Worm (Caenorhabditis elegans) whole organism, L2 larva: ENCODE results near the gene srh-277.

Experiments used
- C34F6.9 ChIP-seq: fragments of 150-350 bp; optimal IDR thresholded peaks from 2 replicates; lab custom pipeline; 2014; ENCODE audit warnings: missing biosample characterization, missing genetic modification characterization
- R02D3.7 ChIP-seq: fragments of 150-350 bp; optimal IDR thresholded peaks from 2 replicates; lab custom pipeline; 2014; ENCODE audit warnings: missing biosample characterization, missing genetic modification characterization
- Y55F3AM.14 ChIP-seq: fragments of 200-800 bp; sonication (Bioruptor generic); optimal IDR thresholded peaks from 2 replicates; lab custom pipeline; 2018; ENCODE audit warnings: mild to moderate bottlenecking, missing genetic modification characterization, missing compliant biosample characterization
- ZK546.5 ChIP-seq: sonication (generic microtip); optimal IDR thresholded peaks from 2 replicates; lab custom pipeline; 2017; ENCODE audit warnings: missing biosample characterization, missing genetic modification characterization
- alr-1 ChIP-seq: fragments of 150-350 bp; optimal IDR thresholded peaks from 2 replicates; lab custom pipeline; 2014; ENCODE audit warnings: missing biosample characterization, missing genetic modification characterization
- aly-2 ChIP-seq: fragments of 150-350 bp; optimal IDR thresholded peaks from 2 replicates; lab custom pipeline; 2014; ENCODE audit warnings: missing biosample characterization, missing genetic modification characterization
- ama-1 ChIP-seq: fragments of 150-350 bp; optimal IDR thresholded peaks from 2 replicates; lab custom pipeline; 2018; ENCODE audit warnings: inconsistent platforms
- blmp-1 ChIP-seq: sonication (generic microtip); optimal IDR thresholded peaks from 2 replicates; lab custom pipeline; 2017; ENCODE audit warnings: missing genetic modification characterization, mild to moderate bottlenecking, missing compliant biosample characterization, antibody characterized with exemption, moderate library complexity; ENCODE audit not compliant: insufficient read depth
- ceh-16 ChIP-seq: fragments of 150-350 bp; optimal IDR thresholded peaks from 2 replicates; lab custom pipeline; 2014; ENCODE audit warnings: missing biosample characterization, missing genetic modification characterization
- ceh-82 ChIP-seq: fragments of 150-350 bp; optimal IDR thresholded peaks from 2 replicates; lab custom pipeline; 2014; ENCODE audit warnings: missing biosample characterization, missing genetic modification characterization
- crh-2 ChIP-seq: sonication (generic microtip); optimal IDR thresholded peaks from 2 replicates; lab custom pipeline; 2017; ENCODE audit warnings: missing biosample characterization, missing genetic modification characterization
- dmd-4 ChIP-seq: sonication (generic microtip); optimal IDR thresholded peaks from 2 replicates; lab custom pipeline; 2017; ENCODE audit warnings: missing biosample characterization, missing genetic modification characterization
- egl-27 ChIP-seq: sonication (generic microtip); optimal IDR thresholded peaks from 3 replicates; lab custom pipeline; 2017; ENCODE audit warnings: missing biosample characterization, missing genetic modification reagents, missing genetic modification characterization
- elt-1 ChIP-seq: fragments of 150-350 bp; optimal IDR thresholded peaks from 2 replicates; lab custom pipeline; 2014; ENCODE audit warnings: missing biosample characterization, missing genetic modification characterization
- elt-3 ChIP-seq: sonication (generic microtip); optimal IDR thresholded peaks from 2 replicates; lab custom pipeline; 2017; ENCODE audit warnings: missing biosample characterization, missing genetic modification characterization
- fos-1 ChIP-seq: fragments of 150-350 bp; optimal IDR thresholded peaks from 2 replicates; lab custom pipeline; 2014; ENCODE audit warnings: missing biosample characterization, missing genetic modification characterization
- gmeb-1 ChIP-seq: fragments of 150-350 bp; optimal IDR thresholded peaks from 2 replicates; lab custom pipeline; 2014; ENCODE audit warnings: missing biosample characterization, missing genetic modification characterization
- lin-11 ChIP-seq: fragments of 150-350 bp; sonication (generic microtip); optimal IDR thresholded peaks from 2 replicates; lab custom pipeline; 2014; ENCODE audit warnings: missing biosample characterization, missing genetic modification characterization, inconsistent platforms, mixed read lengths
- lin-13 ChIP-seq: fragments of 150-350 bp; optimal IDR thresholded peaks from 2 replicates; lab custom pipeline; 2014; ENCODE audit warnings: missing biosample characterization, missing genetic modification reagents, missing genetic modification characterization
- lin-39 ChIP-seq: fragments of 150-350 bp; optimal IDR thresholded peaks from 2 replicates; lab custom pipeline; 2014; ENCODE audit warnings: missing biosample characterization, missing genetic modification reagents, missing genetic modification characterization
- lsy-2 ChIP-seq, 2 experiments: fragments of 150-350 bp in 1 of 2; sonication (generic microtip) in 1 of 2; optimal IDR thresholded peaks; 2 replicates each; lab custom pipeline; 2014 to 2017; ENCODE audit warnings: missing biosample characterization in 2 of 2, missing genetic modification characterization in 2 of 2
- mbf-1 ChIP-seq: sonication (generic microtip); optimal IDR thresholded peaks from 2 replicates; lab custom pipeline; 2017; ENCODE audit warnings: missing biosample characterization, missing genetic modification characterization
- mdl-1 ChIP-seq, 2 experiments: fragments of 150-350 bp in 1 of 2; sonication (generic microtip) in 1 of 2; optimal IDR thresholded peaks; 2 replicates each; lab custom pipeline; 2017; ENCODE audit warnings: missing biosample characterization in 2 of 2, missing genetic modification characterization in 2 of 2
- nhr-10 ChIP-seq: sonication (generic microtip); optimal IDR thresholded peaks from 2 replicates; lab custom pipeline; 2017; ENCODE audit warnings: missing biosample characterization, missing genetic modification characterization
- nhr-11 ChIP-seq: fragments of 150-350 bp; optimal IDR thresholded peaks from 2 replicates; lab custom pipeline; 2014; ENCODE audit warnings: missing biosample characterization, missing genetic modification characterization
- nhr-12 ChIP-seq: fragments of 150-350 bp; optimal IDR thresholded peaks from 2 replicates; lab custom pipeline; 2014; ENCODE audit warnings: missing biosample characterization, missing genetic modification characterization
- nhr-23 ChIP-seq: fragments of 150-350 bp; optimal IDR thresholded peaks from 2 replicates; lab custom pipeline; 2014; ENCODE audit warnings: missing biosample characterization, missing genetic modification reagents, missing genetic modification characterization
- nhr-237 ChIP-seq: fragments of 150-350 bp; optimal IDR thresholded peaks from 2 replicates; lab custom pipeline; 2014; ENCODE audit warnings: missing biosample characterization, missing genetic modification characterization
- nhr-25 ChIP-seq: fragments of 150-350 bp; sonication (generic microtip); optimal IDR thresholded peaks from 3 replicates; lab custom pipeline; 2014; ENCODE audit warnings: missing biosample characterization, missing genetic modification characterization
- nhr-6 ChIP-seq: fragments of 150-350 bp; optimal IDR thresholded peaks from 2 replicates; lab custom pipeline; 2014; ENCODE audit warnings: missing biosample characterization, missing genetic modification characterization
- peb-1 ChIP-seq: fragments of 150-350 bp; optimal IDR thresholded peaks from 2 replicates; lab custom pipeline; 2014; ENCODE audit warnings: missing biosample characterization, missing genetic modification characterization
- skn-1 ChIP-seq: sonication (generic microtip); optimal IDR thresholded peaks from 2 replicates; lab custom pipeline; 2017; ENCODE audit warnings: missing biosample characterization, missing genetic modification characterization
- sma-9 ChIP-seq, 2 experiments: fragments of 150-350 bp in 1 of 2; sonication (generic microtip) in 1 of 2; optimal IDR thresholded peaks; 2 replicates each; lab custom pipeline; 2014 to 2016; ENCODE audit warnings: missing genetic modification characterization in 2 of 2, mild to moderate bottlenecking in 1 of 2, missing biosample characterization in 1 of 2, missing compliant biosample characterization in 1 of 2, missing genetic modification reagents in 1 of 2, moderate library complexity in 1 of 2
- snpc-4 ChIP-seq: fragments of 150-350 bp; optimal IDR thresholded peaks from 2 replicates; lab custom pipeline; 2014; ENCODE audit warnings: missing biosample characterization, missing genetic modification characterization
- unc-39 ChIP-seq: fragments of 150-350 bp; optimal IDR thresholded peaks from 2 replicates; lab custom pipeline; 2014; ENCODE audit warnings: missing biosample characterization, missing genetic modification characterization
- unc-55 ChIP-seq: fragments of 150-350 bp; sonication (generic microtip); optimal IDR thresholded peaks from 3 replicates; lab custom pipeline; 2014; ENCODE audit warnings: missing biosample characterization, missing genetic modification reagents, missing genetic modification characterization
- unc-62 ChIP-seq: fragments of 150-350 bp; optimal IDR thresholded peaks from 2 replicates; lab custom pipeline; 2014; ENCODE audit warnings: missing biosample characterization, missing genetic modification reagents, missing genetic modification characterization
- zag-1 ChIP-seq: fragments of 150-350 bp; optimal IDR thresholded peaks from 2 replicates; lab custom pipeline; 2014; ENCODE audit warnings: missing biosample characterization, missing genetic modification characterization
- ztf-1 ChIP-seq: fragments of 200-800 bp; sonication (Bioruptor generic); conservative IDR thresholded peaks from 2 replicates; pipeline ENCODE4 v1.3.6; 2022; ENCODE audit warnings: missing genetic modification characterization, missing compliant biosample characterization
- ztf-11 ChIP-seq: sonication (generic microtip); optimal IDR thresholded peaks from 2 replicates; lab custom pipeline; 2017; ENCODE audit warnings: missing biosample characterization, missing genetic modification characterization

The srh-277 gene

ce11 chrV:16169026-16169425 is 14.0 kb upstream of the srh-277 start, which contains the start of gene str-111:
Gene str-111, minus strand, starts transcription at chrV:16169126.
- no peak for TF ChIP-seq R02D3.7 (tag; lab: Kevin White, UChicago)
- TF ChIP-seq elt-1 (tag; lab: Kevin White, UChicago): no peak
- TF ChIP-seq unc-55 (GFP tag; lab: Kevin White, UChicago): no peak
- TF ChIP-seq gmeb-1 (tag; lab: Kevin White, UChicago): no peak
- TF ChIP-seq skn-1 (tag; lab: Kevin White, UChicago): no peak
- no peak for TF ChIP-seq nhr-11
- no peak for TF ChIP-seq nhr-10 (tag; lab: Kevin White, UChicago)
- TF ChIP-seq ama-1 (lab: Kevin White, UChicago): no peak
- TF ChIP-seq mdl-1 (tag; optimal IDR thresholded peaks at IDR 0.05; lab: Kevin White, UChicago): no peak
- TF ChIP-seq lin-11 (tag; lab: Kevin White, UChicago): no peak
- no peak for TF ChIP-seq elt-3 (tag; lab: Kevin White, UChicago)

- TF ChIP-seq elt-1 (tag; lab: Kevin White, UChicago) (no peak), R02D3.7 (tag; lab: Kevin White, UChicago) (no peak), lin-39 (tag; lab: Kevin White, UChicago) (no peak), unc-39 (tag; lab: Kevin White, UChicago) (no peak), ceh-16 (tag; lab: Kevin White, UChicago) (no peak), nhr-10 (tag; lab: Kevin White, UChicago) (no peak), aly-2 (tag; lab: Kevin White, UChicago) (no peak), nhr-237 (no peak), zag-1 (tag; lab: Kevin White, UChicago) (no peak), ztf-1 (no peak), snpc-4 (tag; lab: Kevin White, UChicago) (no peak), lsy-2 (tag; optimal IDR thresholded peaks at IDR 0.05; lab: Kevin White, UChicago) (no peak), lin-13 (no peak), nhr-11 (no peak), crh-2 (tag; lab: Kevin White, UChicago) (no peak), dmd-4 (tag; lab: Kevin White, UChicago) (no peak), nhr-12 (tag; lab: Kevin White, UChicago) (no peak)
- TF ChIP-seq, all 48 proteins: peak for 0
Measured at ce11 chrV:16171721-16172120, 11.3 kb upstream of the srh-277 start, which contains the start of gene K05D4.9. Gene K05D4.9, minus strand, starts transcription at chrV:16171821.

- TF ChIP-seq lsy-2 (tag; optimal IDR thresholded peaks at IDR 0.05; lab: Kevin White, UChicago) (no peak), nhr-23 (no peak), C34F6.9 (tag; lab: Kevin White, UChicago) (no peak), fos-1 (peak; percentile 35)
Measured at ce11 chrV:16174109-16174508, 8.9 kb upstream of the srh-277 start.

- TF ChIP-seq fos-1 (peak; percentile 65), zag-1 (tag; lab: Kevin White, UChicago) (no peak), C34F6.9 (tag; lab: Kevin White, UChicago) (no peak)
Measured at ce11 chrV:16175227-16175626, 7.8 kb upstream of the srh-277 start.

ce11 chrV:16175757-16176156 is 7.3 kb upstream of the srh-277 start, which contains the start of gene cyp-33D1:
Gene cyp-33D1, minus strand, starts transcription at chrV:16175857.
- TF ChIP-seq unc-62 (no peak), nhr-23 (no peak), Y55F3AM.14 (no peak), alr-1 (tag; lab: Kevin White, UChicago) (no peak), egl-27 (tag; lab: Kevin White, UChicago) (no peak), crh-2 (tag; lab: Kevin White, UChicago) (no peak), nhr-12 (tag; lab: Kevin White, UChicago) (no peak), skn-1 (tag; lab: Kevin White, UChicago) (no peak), sma-9 (GFP tag; optimal IDR thresholded peaks at IDR 0.05; lab: Kevin White, UChicago) (no peak), sma-9 (tag; optimal IDR thresholded peaks at IDR 0.05; lab: Kevin White, UChicago) (no peak), nhr-10 (tag; lab: Kevin White, UChicago) (no peak)

ce11 chrV:16180350-16180749 is 2.7 kb upstream of the srh-277 start, which contains the start of gene str-106:
Gene str-106, plus strand, starts transcription at chrV:16180650.
- TF ChIP-seq C34F6.9 (tag; lab: Kevin White, UChicago) (no peak), blmp-1 (no peak), nhr-237 (no peak), ceh-82 (tag; lab: Kevin White, UChicago) (no peak), unc-39 (tag; lab: Kevin White, UChicago) (no peak), mbf-1 (no peak), ztf-11 (tag; lab: Kevin White, UChicago) (no peak), alr-1 (tag; lab: Kevin White, UChicago) (no peak), nhr-23 (no peak), nhr-25 (tag; lab: Kevin White, UChicago) (no peak), nhr-10 (tag; lab: Kevin White, UChicago) (no peak), peb-1 (tag; lab: Kevin White, UChicago) (no peak), ZK546.5 (tag; lab: Kevin White, UChicago) (no peak), nhr-6 (no peak)
